Fruit fly (Drosophila melanogaster): ENCODE data around the gene Cpr100A.
A peak's percentile ranks its signal among the peaks of the same experiment; 100 is the strongest.

The Cpr100A gene

DNA sequence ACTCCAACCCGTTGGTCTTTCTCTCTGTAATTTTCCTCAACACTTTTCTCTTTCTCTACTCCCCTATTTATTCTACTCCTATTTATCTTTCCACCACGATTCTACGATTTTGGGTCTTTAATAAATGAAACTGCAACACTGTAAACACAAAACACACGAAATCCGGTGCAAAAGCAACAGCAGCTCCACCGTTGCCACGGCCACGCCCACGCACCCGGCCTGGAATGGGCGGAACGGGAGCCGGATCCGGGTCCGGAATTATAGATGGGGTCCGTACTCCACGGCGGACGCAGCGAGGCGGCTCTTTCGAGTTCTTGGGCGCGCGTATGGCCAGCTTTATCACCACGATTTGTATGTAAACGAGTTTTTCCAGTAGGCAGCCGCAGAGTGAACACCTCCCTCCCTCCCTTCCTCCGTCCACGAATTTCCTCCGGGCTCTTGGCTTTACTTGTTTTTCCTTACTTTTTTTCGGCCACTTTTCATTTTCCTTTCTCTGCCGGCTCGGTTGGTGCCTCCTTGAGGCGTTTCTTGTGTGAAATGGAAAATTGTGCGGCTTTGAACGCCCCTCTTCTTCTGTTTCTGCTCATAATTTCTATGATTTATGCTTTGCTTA is 46.5 kb upstream of the Cpr100A start (continued):
- no peak for TF ChIP-seq Atf-2 (GFP tag; optimal IDR thresholded peaks at IDR 0.05)
- no peak for TF ChIP-seq Gug (GFP tag; IDR thresholded peaks at IDR 0.05)
- TF ChIP-seq sr (GFP tag; IDR thresholded peaks at IDR 0.05): no peak
- no peak for TF ChIP-seq vfl (GFP tag; optimal IDR thresholded peaks at IDR 0.05)
- no peak for TF ChIP-seq Atf6 (GFP tag; IDR thresholded peaks at IDR 0.05)
- TF ChIP-seq CG10462 (GFP tag; optimal IDR thresholded peaks at IDR 0.05): no peak
- peak; percentile 88 for TF ChIP-seq crol (GFP tag; IDR thresholded peaks at IDR 0.05)
- no peak for TF ChIP-seq CG42726 (GFP tag; IDR thresholded peaks at IDR 0.05; ENCODE audit: partially characterized antibody)
- no peak for TF ChIP-seq aop (GFP tag; IDR thresholded peaks at IDR 0.05)
- TF ChIP-seq HHEX (GFP tag; optimal IDR thresholded peaks at IDR 0.05): no peak
- TF ChIP-seq Atf3 (GFP tag; optimal IDR thresholded peaks at IDR 0.05): no peak
- no peak for TF ChIP-seq Hey (tag; optimal IDR thresholded peaks at IDR 0.05)
- TF ChIP-seq wek (GFP tag; optimal IDR thresholded peaks at IDR 0.05): no peak
- no peak for TF ChIP-seq ewg (GFP tag; optimal IDR thresholded peaks at IDR 0.05)
- TF ChIP-seq ttk (GFP tag; IDR thresholded peaks at IDR 0.05): no peak
- TF ChIP-seq Vsx1 (GFP tag; optimal IDR thresholded peaks at IDR 0.05): no peak
- TF ChIP-seq Trl (optimal IDR thresholded peaks at IDR 0.05): no peak
- no peak for TF ChIP-seq Trl (GFP tag; optimal IDR thresholded peaks at IDR 0.05)
- 0 out of 2 replicates have a peak, but pooled peaks have one; percentile 21 for TF ChIP-seq CG11247 (GFP tag; IDR thresholded peaks at IDR 0.05)
- no peak for TF ChIP-seq CG10366 (GFP tag; IDR thresholded peaks at IDR 0.05)
- TF ChIP-seq CG2116 (GFP tag; optimal IDR thresholded peaks at IDR 0.05): no peak
- no peak for TF ChIP-seq Sox102F (GFP tag; optimal IDR thresholded peaks at IDR 0.05)
- TF ChIP-seq sob (GFP tag; IDR thresholded peaks at IDR 0.05): no peak
- TF ChIP-seq zfh1 (GFP tag; IDR thresholded peaks at IDR 0.05): peak; percentile 44; the same call in 1 of the 3 replicates
- peak; percentile 5 for TF ChIP-seq oc (tag; optimal IDR thresholded peaks at IDR 0.05)
- TF ChIP-seq CG15601 (tag; optimal IDR thresholded peaks at IDR 0.05): peak; percentile 40

DNA sequence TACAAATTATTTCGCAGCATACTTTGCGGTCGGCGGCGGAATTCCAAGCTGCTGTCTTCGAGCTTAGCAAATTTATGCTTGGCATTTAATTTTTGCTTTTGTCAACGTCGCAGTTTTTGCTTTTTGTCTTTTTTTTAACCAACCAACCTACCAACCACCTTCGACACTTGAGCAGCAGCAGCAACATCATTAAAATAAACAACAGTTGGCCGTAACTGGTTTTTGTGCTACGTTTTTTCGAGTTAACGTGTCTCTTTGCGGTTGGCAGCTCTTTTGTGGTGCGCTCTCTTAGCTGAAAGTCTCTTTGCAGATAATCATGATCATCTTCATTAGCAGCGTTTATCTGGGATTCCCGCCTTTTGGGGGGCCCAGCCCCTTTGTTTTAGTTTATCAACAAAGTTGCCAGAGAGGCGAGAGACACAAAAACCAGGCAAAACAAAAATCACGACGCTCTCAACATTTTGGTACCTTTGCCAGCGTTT is 45.3 kb upstream of the Cpr100A start:
- TF ChIP-seq Trl (optimal IDR thresholded peaks at IDR 0.05) (peak; percentile 60 to 74), Trl (GFP tag; optimal IDR thresholded peaks at IDR 0.05) (no peak), CG3838 (GFP tag; optimal IDR thresholded peaks at IDR 0.05) (no peak), sna (GFP tag; IDR thresholded peaks at IDR 0.05; ENCODE audit: partially characterized antibody) (no peak), CG11504 (tag; optimal IDR thresholded peaks at IDR 0.05) (peak; percentile 99), unc-4 (GFP tag; IDR thresholded peaks at IDR 0.05; ENCODE audit: partially characterized antibody) (0 out of 2 replicates have a peak, but pooled peaks have one; percentile 35), CG1792 (GFP tag; optimal IDR thresholded peaks at IDR 0.05) (no peak), chinmo (GFP tag; IDR thresholded peaks at IDR 0.05; ENCODE audit: partially characterized antibody) (peak; percentile 93), Side (GFP tag; optimal IDR thresholded peaks at IDR 0.05) (no peak), otp (GFP tag; IDR thresholded peaks at IDR 0.05) (no peak), ftz-f1 (GFP tag; optimal IDR thresholded peaks at IDR 0.05) (no peak), btn (GFP tag; optimal IDR thresholded peaks at IDR 0.05) (no peak), cad (GFP tag; optimal IDR thresholded peaks at IDR 0.05) (no peak), stc (GFP tag; IDR thresholded peaks at IDR 0.05) (no peak), CG7372 (GFP tag; IDR thresholded peaks at IDR 0.05) (no peak), gro (GFP tag; optimal IDR thresholded peaks at IDR 0.05) (no peak), zfh2 (GFP tag; optimal IDR thresholded peaks at IDR 0.05) (no peak), sd (tag; optimal IDR thresholded peaks at IDR 0.05) (peak; percentile 91), nau (GFP tag; optimal IDR thresholded peaks at IDR 0.05) (no peak), Bgb (GFP tag; IDR thresholded peaks at IDR 0.05; ENCODE audit: partially characterized antibody) (0 out of 2 replicates have a peak, but pooled peaks have one; percentile 20), sqz (GFP tag; optimal IDR thresholded peaks at IDR 0.05) (peak; percentile 78), tgo (GFP tag; IDR thresholded peaks at IDR 0.05) (no peak), CG14710 (tag; optimal IDR thresholded peaks at IDR 0.05) (no peak), CG4424 (GFP tag; optimal IDR thresholded peaks at IDR 0.05) (no peak), Tbp (GFP tag; optimal IDR thresholded peaks at IDR 0.05) (no peak), Optix (GFP tag; IDR thresholded peaks at IDR 0.05) (no peak), CG14860 (GFP tag; IDR thresholded peaks at IDR 0.05; ENCODE audit: partially characterized antibody) (no peak)
